Worm (Caenorhabditis elegans): Measurements from ENCODE around the gene let-92.

The let-92 gene

DNA sequence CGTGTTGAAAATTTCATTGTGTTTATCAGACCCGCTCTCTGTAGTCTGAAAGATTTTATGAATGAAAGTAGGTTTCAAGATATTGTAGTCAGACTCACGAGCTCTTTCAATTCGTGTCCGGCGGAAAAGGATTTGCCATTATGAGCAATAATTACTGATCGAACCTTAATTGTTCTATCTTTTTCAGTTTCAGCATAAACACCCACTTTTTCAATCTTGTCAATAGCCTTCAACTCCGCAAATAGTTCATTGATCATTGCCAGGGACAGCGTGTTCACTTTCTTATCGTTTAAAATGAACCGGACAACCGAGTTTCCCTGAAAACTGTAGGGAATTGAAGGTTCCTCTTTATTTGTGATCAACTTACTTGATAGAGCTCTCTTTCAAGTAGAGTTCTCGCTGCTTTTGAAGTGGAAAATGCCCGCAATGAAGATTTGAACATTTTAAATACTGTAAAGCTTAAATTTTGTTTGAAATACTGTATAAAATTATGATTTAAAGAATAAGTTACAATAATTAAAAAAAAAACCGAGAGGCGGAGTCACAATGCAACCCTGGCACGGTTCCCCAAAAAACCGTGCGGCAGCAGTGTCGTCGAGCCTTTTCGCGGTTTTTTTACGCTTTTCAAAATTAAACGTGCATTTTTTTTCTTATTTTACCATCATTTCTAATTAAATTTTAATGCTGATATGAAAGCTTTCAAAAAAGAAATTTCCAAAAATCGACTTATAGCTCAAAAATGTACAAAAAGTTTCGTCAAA is 2.2 kb upstream of the let-92 start, which contains the start of gene ech-2:
TSS of gene ech-2 (minus strand) at position 452 of the 761 bp plus-strand sequence.
- TF ChIP-seq sea-2 (GFP tag; IDR thresholded peaks at IDR 0.05) (no peak), akir-1 (GFP tag; optimal IDR thresholded peaks at IDR 0.05) (no peak), mxl-1 (tag; optimal IDR thresholded peaks at IDR 0.05) (no peak), lin-35 (GFP tag; optimal IDR thresholded peaks at IDR 0.05) (peak in 1 of 3 experiments; percentile 31), F37B4.10 (GFP tag; IDR thresholded peaks at IDR 0.05) (no peak), snpc-3.4 (tag; optimal IDR thresholded peaks at IDR 0.05) (no peak), ztf-22 (GFP tag; optimal IDR thresholded peaks at IDR 0.05) (no peak), F33H1.4 (GFP tag; IDR thresholded peaks at IDR 0.05) (no peak), die-1 (tag; optimal IDR thresholded peaks at IDR 0.05) (no peak), snpc-4 (GFP tag; optimal IDR thresholded peaks at IDR 0.05) (peak; percentile 34), snpc-4 (tag; optimal IDR thresholded peaks at IDR 0.05) (peak in 1 of 4 experiments; percentile 68), let-526 (GFP tag; IDR thresholded peaks at IDR 0.05) (no peak), F22D6.2 (tag; optimal IDR thresholded peaks at IDR 0.05) (no peak), ceh-40 (GFP tag; IDR thresholded peaks at IDR 0.05) (no peak), lsl-1 (GFP tag; optimal IDR thresholded peaks at IDR 0.05) (peak; percentile 27), xnd-1 (tag; optimal IDR thresholded peaks at IDR 0.05) (no peak), attf-3 (GFP tag; conservative IDR thresholded peaks at IDR 0.05) (no peak), mcd-1 (GFP tag; IDR thresholded peaks at IDR 0.05) (peak; percentile 45), ama-1 (optimal IDR thresholded peaks at IDR 0.05) (no peak), ama-1 (GFP tag; optimal IDR thresholded peaks at IDR 0.05) (no peak), F23B12.7 (tag; optimal IDR thresholded peaks at IDR 0.05; ENCODE audit: insufficient read depth) (no peak), lin-54 (GFP tag; optimal IDR thresholded peaks at IDR 0.05) (peak; percentile 7), efl-1 (GFP tag; optimal IDR thresholded peaks at IDR 0.05) (peak; percentile 66), madf-6 (GFP tag; IDR thresholded peaks at IDR 0.05) (peak; percentile 41; the same call in 1 of the 2 replicates), ets-4 (GFP tag; optimal IDR thresholded peaks at IDR 0.05) (no peak), dpl-1 (GFP tag; optimal IDR thresholded peaks at IDR 0.05) (peak; percentile 3), madf-3 (GFP tag; IDR thresholded peaks at IDR 0.05) (no peak), rcor-1 (GFP tag; IDR thresholded peaks at IDR 0.05) (no peak)

DNA sequence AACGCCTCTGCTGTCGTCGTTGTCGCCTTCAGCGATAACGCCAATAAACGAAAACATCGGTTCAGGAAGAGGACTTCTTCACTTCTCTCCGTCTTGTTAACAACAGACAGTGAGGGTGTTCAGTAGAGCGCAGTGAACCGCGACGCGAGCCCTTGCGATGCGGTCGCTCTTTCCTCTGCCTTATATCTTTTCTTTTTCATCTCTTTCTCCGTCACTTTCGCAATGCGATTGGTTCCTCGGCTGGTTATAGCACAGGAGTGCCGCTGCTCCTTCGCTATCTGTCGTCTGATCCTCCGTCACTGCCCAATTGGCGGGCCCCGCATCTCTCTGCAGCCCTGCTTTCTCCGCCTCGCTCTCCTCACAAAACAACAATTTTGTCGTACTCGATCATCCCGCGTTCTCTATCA is 1.1 kb upstream of the let-92 start:
- TF ChIP-seq Y95B8A.8 (GFP tag; IDR thresholded peaks at IDR 0.05) (0 out of 2 replicates have a peak, but pooled peaks have one; percentile 26), cebp-1 (GFP tag; IDR thresholded peaks at IDR 0.05) (peak; percentile 89), cebp-1 (tag; optimal IDR thresholded peaks at IDR 0.05) (peak; percentile 96), chd-7 (tag; optimal IDR thresholded peaks at IDR 0.05) (peak; percentile 27), nfya-1 (tag; optimal IDR thresholded peaks at IDR 0.05; ENCODE audit: borderline replicate concordance, insufficient read depth) (no peak), repo-1 (tag; optimal IDR thresholded peaks at IDR 0.05) (peak; percentile 25), unc-62 (GFP tag; optimal IDR thresholded peaks at IDR 0.05) (no peak), attf-5 (GFP tag; optimal IDR thresholded peaks at IDR 0.05) (peak; percentile 88), zfh-2 (GFP tag; conservative IDR thresholded peaks at IDR 0.05) (peak; percentile 99), ztf-25 (GFP tag; IDR thresholded peaks at IDR 0.05) (no peak), F37B4.10 (GFP tag; IDR thresholded peaks at IDR 0.05) (no peak), ztf-3 (GFP tag; optimal IDR thresholded peaks at IDR 0.05) (no peak), dox-1 (GFP tag; IDR thresholded peaks at IDR 0.05) (peak; percentile 85), T26A5.8 (tag; optimal IDR thresholded peaks at IDR 0.05) (no peak), mcd-1 (GFP tag; IDR thresholded peaks at IDR 0.05) (peak; percentile 78), snpc-3.4 (tag; optimal IDR thresholded peaks at IDR 0.05) (peak; percentile 17), lin-35 (GFP tag; optimal IDR thresholded peaks at IDR 0.05) (peak in 1 of 3 experiments; percentile 59), ekl-4 (GFP tag; IDR thresholded peaks at IDR 0.05) (no peak), madf-6 (GFP tag; IDR thresholded peaks at IDR 0.05) (0 out of 2 replicates have a peak, but pooled peaks have one; percentile 4), tbp1 (GFP tag; optimal IDR thresholded peaks at IDR 0.05) (peak; percentile 39), ztf-18 (tag; optimal IDR thresholded peaks at IDR 0.05) (peak; percentile 41), hmg-1.2 (GFP tag; IDR thresholded peaks at IDR 0.05) (peak; percentile 56; the same call in 1 of the 2 replicates), madf-8 (GFP tag; conservative IDR thresholded peaks at IDR 0.05) (no peak), egrh-3 (GFP tag; IDR thresholded peaks at IDR 0.05) (peak; percentile 74), nfya-2 (GFP tag; IDR thresholded peaks at IDR 0.05) (no peak)

All from whole organism, young adult.